Fruit fly (Drosophila melanogaster): ENCODE data around the gene CG7333.

dm6 chr3R:19644094-19644900 lies 43.9 kb downstream of the CG7333 start, which contains the start of gene Vha13:
- no peak for TF ChIP-seq Dll (optimal IDR thresholded peaks at IDR 0.05)
- TF ChIP-seq pan (optimal IDR thresholded peaks at IDR 0.05), result no peak
- TF ChIP-seq CG8478 (optimal IDR thresholded peaks at IDR 0.05), result no peak
- TF ChIP-seq EcR (GFP tag; optimal IDR thresholded peaks at IDR 0.05), result no peak
- TF ChIP-seq usp (GFP tag; optimal IDR thresholded peaks at IDR 0.05), result no peak
- no peak for TF ChIP-seq psq (optimal IDR thresholded peaks at IDR 0.05)

Measured in whole organism.